4 fruit fly cellular contexts compared by ENCODE assay signal in genomic region chr3L:21044721-21045120, dm6.
TF ChIP-seq lines count a peak whose summit lies in the region.

No protein-coding gene starts in this region.

- no peak for TF ChIP-seq CTCF in whole organism, embryonic (GFP tag; optimal IDR thresholded peaks at IDR 0.05; lab: Kevin White, UChicago)

TF ChIP-seq in whole organism, embryonic, 481 proteins besides CTCF, POLR2A, EP300 and RAD21 (continues in another document):
- TF ChIP-seq Hsf (GFP tag; optimal IDR thresholded peaks at IDR 0.05; lab: Kevin White, UChicago) (no peak), CG32767 (GFP tag; IDR thresholded peaks at IDR 0.05; lab: Robert Waterston, UW) (no peak), tio (GFP tag; optimal IDR thresholded peaks at IDR 0.05; lab: Kevin White, UChicago) (no peak), Oaz (GFP tag; IDR thresholded peaks at IDR 0.05; lab: Robert Waterston, UW) (no peak), repo (GFP tag; optimal IDR thresholded peaks at IDR 0.05; lab: Kevin White, UChicago) (no peak), MESR4 (GFP tag; optimal IDR thresholded peaks at IDR 0.05; lab: Kevin White, UChicago) (no peak), CG18599 (GFP tag; optimal IDR thresholded peaks at IDR 0.05; lab: Kevin White, UChicago) (no peak), fru (optimal IDR thresholded peaks at IDR 0.05; lab: Kevin White, UChicago) (no peak), CG3407 (GFP tag; optimal IDR thresholded peaks at IDR 0.05; lab: Kevin White, UChicago) (no peak), dan (GFP tag; IDR thresholded peaks at IDR 0.05; lab: Robert Waterston, UW) (no peak), sens (GFP tag; lab: Kevin White, UChicago) (peak; percentile 67), oc (tag; optimal IDR thresholded peaks at IDR 0.05; lab: Kevin White, UChicago) (no peak), CG6689 (GFP tag; IDR thresholded peaks at IDR 0.05; lab: Robert Waterston, UW) (peak; percentile 46; the same call in 1 of the 2 replicates), CG30403 (GFP tag; optimal IDR thresholded peaks at IDR 0.05; lab: Kevin White, UChicago) (no peak), CG10654 (GFP tag; optimal IDR thresholded peaks at IDR 0.05; lab: Kevin White, UChicago) (no peak), nerfin-2 (GFP tag; IDR thresholded peaks at IDR 0.05; lab: Robert Waterston, UW; ENCODE audit: partially characterized antibody) (no peak), Ada2b (GFP tag; IDR thresholded peaks at IDR 0.05; lab: Robert Waterston, UW) (no peak), en (GFP tag; optimal IDR thresholded peaks at IDR 0.05; lab: Kevin White, UChicago) (no peak), CG1602 (GFP tag; optimal IDR thresholded peaks at IDR 0.05; lab: Kevin White, UChicago) (no peak), eve (GFP tag; optimal IDR thresholded peaks at IDR 0.05; lab: Kevin White, UChicago) (no peak), CG12219 (GFP tag; optimal IDR thresholded peaks at IDR 0.05; lab: Kevin White, UChicago) (no peak), CG2116 (GFP tag; optimal IDR thresholded peaks at IDR 0.05; lab: Kevin White, UChicago) (no peak), CG18476 (GFP tag; optimal IDR thresholded peaks at IDR 0.05; lab: Kevin White, UChicago) (no peak), hb (GFP tag; IDR thresholded peaks at IDR 0.05; lab: Robert Waterston, UW; ENCODE audit: partially characterized antibody) (no peak)

TF ChIP-seq in whole organism, prepupa, 60 proteins besides CTCF, POLR2A, EP300 and RAD21 (continues in another document):
- TF ChIP-seq fd59A (GFP tag; optimal IDR thresholded peaks at IDR 0.05; lab: Kevin White, UChicago) (no peak), eg (GFP tag; IDR thresholded peaks at IDR 0.05; lab: Robert Waterston, UW) (no peak), CG6792 (GFP tag; optimal IDR thresholded peaks at IDR 0.05; lab: Kevin White, UChicago) (no peak), CG11294 (GFP tag; IDR thresholded peaks at IDR 0.05; lab: Robert Waterston, UW) (no peak), CG3919 (GFP tag; optimal IDR thresholded peaks at IDR 0.05; lab: Kevin White, UChicago) (no peak), ss (GFP tag; optimal IDR thresholded peaks at IDR 0.05; lab: Kevin White, UChicago) (no peak), salr (GFP tag; optimal IDR thresholded peaks at IDR 0.05; lab: Kevin White, UChicago) (no peak), CG3032 (tag; optimal IDR thresholded peaks at IDR 0.05; lab: Kevin White, UChicago) (no peak), fd85E (GFP tag; optimal IDR thresholded peaks at IDR 0.05; lab: Kevin White, UChicago) (no peak), spab (GFP tag; optimal IDR thresholded peaks at IDR 0.05; lab: Kevin White, UChicago) (no peak), Eip78C (GFP tag; lab: Kevin White, UChicago) (peak; percentile 1), Sox14 (GFP tag; optimal IDR thresholded peaks at IDR 0.05; lab: Kevin White, UChicago) (no peak), Eip75B (GFP tag; optimal IDR thresholded peaks at IDR 0.05; lab: Kevin White, UChicago) (no peak), CG32006 (GFP tag; optimal IDR thresholded peaks at IDR 0.05; lab: Kevin White, UChicago) (peak; percentile 41), achi (GFP tag; optimal IDR thresholded peaks at IDR 0.05; lab: Kevin White, UChicago) (no peak), Lpt (GFP tag; optimal IDR thresholded peaks at IDR 0.05; lab: Kevin White, UChicago) (no peak), Sox15 (GFP tag; optimal IDR thresholded peaks at IDR 0.05; lab: Kevin White, UChicago) (no peak), topi (GFP tag; optimal IDR thresholded peaks at IDR 0.05; lab: Kevin White, UChicago) (no peak), CG8119 (GFP tag; IDR thresholded peaks at IDR 0.05; lab: Robert Waterston, UW) (no peak), CG34406 (GFP tag; optimal IDR thresholded peaks at IDR 0.05; lab: Kevin White, UChicago) (no peak), Ets21C (GFP tag; optimal IDR thresholded peaks at IDR 0.05; lab: Kevin White, UChicago) (no peak), CG10631 (GFP tag; optimal IDR thresholded peaks at IDR 0.05; lab: Kevin White, UChicago) (peak; percentile 7), pdm3 (GFP tag; optimal IDR thresholded peaks at IDR 0.05; lab: Kevin White, UChicago) (peak; percentile 8), CG10669 (GFP tag; optimal IDR thresholded peaks at IDR 0.05; lab: Kevin White, UChicago) (no peak), Hr39 (GFP tag; optimal IDR thresholded peaks at IDR 0.05; lab: Kevin White, UChicago) (no peak), Gug (GFP tag; IDR thresholded peaks at IDR 0.05; lab: Robert Waterston, UW) (no peak)

TF ChIP-seq in whole organism, pupa, 21 proteins besides CTCF, POLR2A, EP300 and RAD21:
- peak; percentile 15 for TF ChIP-seq CG9948 (tag; optimal IDR thresholded peaks at IDR 0.05; lab: Kevin White, UChicago)
- peak; percentile 6 for TF ChIP-seq CG14655 (GFP tag; optimal IDR thresholded peaks at IDR 0.05; lab: Kevin White, UChicago)
- no peak for TF ChIP-seq fd96Ca (GFP tag; IDR thresholded peaks at IDR 0.05; lab: Robert Waterston, UW)
- TF ChIP-seq CG32121 (GFP tag; IDR thresholded peaks at IDR 0.05; lab: Robert Waterston, UW), result no peak
- TF ChIP-seq CG15710 (tag; optimal IDR thresholded peaks at IDR 0.05; lab: Kevin White, UChicago), result no peak
- no peak for TF ChIP-seq Snoo (tag; optimal IDR thresholded peaks at IDR 0.05; lab: Kevin White, UChicago)
- TF ChIP-seq D1 (tag; optimal IDR thresholded peaks at IDR 0.05; lab: Kevin White, UChicago), result no peak
- TF ChIP-seq rn (GFP tag; IDR thresholded peaks at IDR 0.05; lab: Robert Waterston, UW), result no peak

TF ChIP-seq in whole organism, wandering third instar larva, 38 proteins besides CTCF, POLR2A, EP300 and RAD21:
- peak; percentile 2 for TF ChIP-seq woc (GFP tag; optimal IDR thresholded peaks at IDR 0.05; lab: Kevin White, UChicago)
- no peak for TF ChIP-seq Vsx2 (GFP tag; optimal IDR thresholded peaks at IDR 0.05; lab: Kevin White, UChicago; ENCODE audit: partially characterized antibody)
TF ChIP-seq in whole organism, wandering third instar larva: peak in this region for 1.
